Worm (Caenorhabditis elegans) whole organism, mixed stage, embryonic: ENCODE data around the gene pas-7.

ENCODE experiments used
- ces-1 ChIP-seq: fragments of 150-350 bp; optimal IDR thresholded peaks from 2 replicates; lab custom pipeline; 2014; ENCODE audit warnings: missing biosample characterization, missing genetic modification reagents, missing genetic modification characterization
- drap-1 ChIP-seq: fragments of 200-800 bp; sonication (Bioruptor generic); optimal IDR thresholded peaks from 3 replicates; lab custom pipeline; 2018; ENCODE audit warnings: mild to moderate bottlenecking, missing genetic modification characterization, missing compliant biosample characterization
- elt-3 ChIP-seq: fragments of 150-350 bp; optimal IDR thresholded peaks from 2 replicates; lab custom pipeline; 2014; ENCODE audit warnings: missing biosample characterization, missing genetic modification characterization
- flh-1 ChIP-seq: fragments of 200-800 bp; sonication (Bioruptor generic); optimal IDR thresholded peaks from 2 replicates; lab custom pipeline; 2018; ENCODE audit warnings: mild to moderate bottlenecking, missing genetic modification characterization, moderate library complexity, missing compliant biosample characterization
- mep-1 ChIP-seq: fragments of 150-350 bp; optimal IDR thresholded peaks from 2 replicates; lab custom pipeline; 2017; ENCODE audit warnings: missing biosample characterization, missing genetic modification reagents, missing genetic modification characterization, inconsistent platforms
- nhr-2 ChIP-seq: fragments of 150-350 bp; optimal IDR thresholded peaks from 2 replicates; lab custom pipeline; 2014; ENCODE audit warnings: missing biosample characterization, missing genetic modification characterization
- nhr-28 ChIP-seq: fragments of 150-350 bp; optimal IDR thresholded peaks from 2 replicates; lab custom pipeline; 2014; ENCODE audit warnings: missing biosample characterization, missing genetic modification characterization
- nhr-76 ChIP-seq: sonication (generic microtip); optimal IDR thresholded peaks from 2 replicates; lab custom pipeline; 2017; ENCODE audit warnings: missing biosample characterization, missing genetic modification characterization
- pha-4 ChIP-seq: fragments of 150-350 bp; optimal IDR thresholded peaks from 2 replicates; lab custom pipeline; 2018; ENCODE audit warnings: missing biosample characterization, missing genetic modification reagents, missing genetic modification characterization
- snpc-4 ChIP-seq: fragments of 150-350 bp; optimal IDR thresholded peaks from 2 replicates; lab custom pipeline; 2014; ENCODE audit warnings: missing biosample characterization, missing genetic modification characterization
- unc-120 ChIP-seq: sonication (generic microtip); optimal IDR thresholded peaks from 2 replicates; lab custom pipeline; 2017; ENCODE audit warnings: missing genetic modification characterization, missing compliant biosample characterization; ENCODE audit not compliant: poor library complexity, severe bottlenecking
- unc-39 ChIP-seq: fragments of 150-350 bp; optimal IDR thresholded peaks from 2 replicates; lab custom pipeline; 2014; ENCODE audit warnings: missing biosample characterization, missing genetic modification characterization
- unc-62 ChIP-seq: fragments of 150-350 bp; optimal IDR thresholded peaks from 2 replicates; lab custom pipeline; 2014; ENCODE audit warnings: missing biosample characterization, missing genetic modification reagents, missing genetic modification characterization
- ztf-11 ChIP-seq: fragments of 150-350 bp; optimal IDR thresholded peaks from 2 replicates; lab custom pipeline; 2014; ENCODE audit warnings: missing biosample characterization, missing genetic modification characterization

DNA sequence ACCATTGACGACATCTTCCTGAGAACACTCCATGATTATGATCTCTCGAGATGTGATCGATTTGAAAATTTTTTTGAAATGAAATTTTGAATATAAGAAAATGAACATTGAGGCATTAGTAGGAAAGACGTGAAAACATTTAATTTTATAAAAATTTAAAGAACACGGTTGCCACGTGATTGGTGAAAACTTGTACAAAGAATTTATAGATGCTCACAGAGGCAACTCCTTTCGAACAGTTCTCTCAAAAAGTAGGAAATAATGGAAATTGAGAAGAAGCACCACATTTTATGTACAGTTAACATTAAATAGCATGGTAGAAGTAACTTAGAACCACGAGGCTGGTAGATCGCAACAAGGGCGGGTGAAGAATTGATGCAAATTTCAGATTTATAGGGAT is 7.2 kb upstream of the pas-7 start, which contains the start of gene ZK945.6:
- TF ChIP-seq ces-1 (GFP tag; lab: Kevin White, UChicago) (no peak), unc-120 (tag; lab: Kevin White, UChicago) (no peak), unc-39 (tag; lab: Kevin White, UChicago) (no peak), pha-4 (tag; lab: Kevin White, UChicago) (no peak), nhr-2 (tag; lab: Kevin White, UChicago) (no peak), snpc-4 (tag; lab: Kevin White, UChicago) (no peak), elt-3 (tag; lab: Kevin White, UChicago) (no peak), ztf-11 (no peak), nhr-76 (tag; lab: Kevin White, UChicago) (no peak), mep-1 (tag; lab: Kevin White, UChicago) (no peak), nhr-28 (no peak), unc-62 (GFP tag; lab: Kevin White, UChicago) (no peak), flh-1 (no peak), drap-1 (GFP tag; lab: Kevin White, UChicago) (no peak)
